Worm (Caenorhabditis elegans) whole organism, L3 larva: ENCODE measurements around the gene Y45G5AM.5.
A peak's percentile ranks its signal among the peaks of the same experiment; 100 is the strongest.

ENCODE experiments used
- R02D3.7 ChIP-seq: fragments of 150-350 bp; optimal IDR thresholded peaks from 2 replicates; lab custom pipeline; 2014; ENCODE audit warnings: missing biosample characterization, missing genetic modification characterization
- aly-2 ChIP-seq: fragments of 150-350 bp; optimal IDR thresholded peaks from 2 replicates; lab custom pipeline; 2014; ENCODE audit warnings: missing biosample characterization, missing genetic modification characterization
- ama-1 ChIP-seq: fragments of 150-350 bp; optimal IDR thresholded peaks from 2 replicates; lab custom pipeline; 2018
- ceh-16 ChIP-seq: sonication (generic microtip); optimal IDR thresholded peaks from 2 replicates; lab custom pipeline; 2017; ENCODE audit warnings: missing biosample characterization, missing genetic modification characterization
- ceh-28 ChIP-seq: fragments of 150-350 bp; optimal IDR thresholded peaks from 2 replicates; lab custom pipeline; 2014; ENCODE audit warnings: missing biosample characterization, missing genetic modification reagents, missing genetic modification characterization
- ceh-82 ChIP-seq: fragments of 150-350 bp; optimal IDR thresholded peaks from 2 replicates; lab custom pipeline; 2014; ENCODE audit warnings: missing biosample characterization, missing genetic modification characterization
- ceh-9 ChIP-seq: sonication (generic microtip); optimal IDR thresholded peaks from 2 replicates; lab custom pipeline; 2018; ENCODE audit warnings: missing biosample characterization, missing genetic modification characterization
- egl-27 ChIP-seq: sonication (generic microtip); optimal IDR thresholded peaks from 4 replicates; lab custom pipeline; 2017; ENCODE audit warnings: missing biosample characterization, missing genetic modification reagents, missing genetic modification characterization
- egl-5 ChIP-seq: fragments of 150-350 bp; optimal IDR thresholded peaks from 2 replicates; lab custom pipeline; 2017; ENCODE audit warnings: missing biosample characterization, missing genetic modification reagents, missing genetic modification characterization, inconsistent platforms
- elt-2 ChIP-seq: sonication (generic microtip); optimal IDR thresholded peaks from 2 replicates; lab custom pipeline; 2016; ENCODE audit warnings: missing genetic modification reagents, mild to moderate bottlenecking, missing genetic modification characterization, missing compliant biosample characterization
- elt-3 ChIP-seq, 3 experiments: fragments of 150-350 bp in 1 of 3; sonication (generic microtip) in 2 of 3; optimal IDR thresholded peaks; 2 replicates in 2 of 3; 4 replicates in 1 of 3; lab custom pipeline; 2014 to 2017; ENCODE audit warnings: missing biosample characterization in 3 of 3, missing genetic modification characterization in 3 of 3
- fkh-10 ChIP-seq: sonication (generic microtip); optimal IDR thresholded peaks from 2 replicates; lab custom pipeline; 2017; ENCODE audit warnings: missing biosample characterization, missing genetic modification reagents, missing genetic modification characterization
- hmg-11 ChIP-seq: sonication (generic microtip); optimal IDR thresholded peaks from 2 replicates; lab custom pipeline; 2016; ENCODE audit warnings: missing genetic modification characterization, missing compliant biosample characterization
- jun-1 ChIP-seq: fragments of 150-350 bp; optimal IDR thresholded peaks from 2 replicates; lab custom pipeline; 2014; ENCODE audit warnings: missing biosample characterization, missing genetic modification reagents, missing genetic modification characterization
- lin-15B ChIP-seq: fragments of 150-350 bp; optimal IDR thresholded peaks from 2 replicates; lab custom pipeline; 2014; ENCODE audit warnings: missing biosample characterization, missing genetic modification characterization
- lin-39 ChIP-seq: fragments of 150-350 bp; optimal IDR thresholded peaks from 2 replicates; lab custom pipeline; 2018; ENCODE audit warnings: missing biosample characterization, missing genetic modification reagents, missing genetic modification characterization
- lsy-12 ChIP-seq: sonication (generic microtip); optimal IDR thresholded peaks from 2 replicates; lab custom pipeline; 2016; ENCODE audit warnings: mild to moderate bottlenecking, missing genetic modification characterization, missing compliant biosample characterization
- mdl-1 ChIP-seq: fragments of 150-350 bp; optimal IDR thresholded peaks from 2 replicates; lab custom pipeline; 2014; ENCODE audit warnings: missing biosample characterization, missing genetic modification characterization
- nfya-1 ChIP-seq: sonication (generic microtip); optimal IDR thresholded peaks from 2 replicates; lab custom pipeline; 2017; ENCODE audit warnings: missing genetic modification characterization, mild to moderate bottlenecking, missing compliant biosample characterization, antibody characterized with exemption, moderate library complexity; ENCODE audit not compliant: insufficient read depth
- nhr-11 ChIP-seq: fragments of 150-350 bp; optimal IDR thresholded peaks from 2 replicates; lab custom pipeline; 2014; ENCODE audit warnings: missing biosample characterization, missing genetic modification characterization
- nhr-23 ChIP-seq: fragments of 150-350 bp; optimal IDR thresholded peaks from 2 replicates; lab custom pipeline; 2014; ENCODE audit warnings: missing biosample characterization, missing genetic modification reagents, missing genetic modification characterization
- nhr-237 ChIP-seq: fragments of 150-350 bp; optimal IDR thresholded peaks from 2 replicates; lab custom pipeline; 2014; ENCODE audit warnings: missing biosample characterization, missing genetic modification characterization
- nhr-25 ChIP-seq: sonication (generic microtip); optimal IDR thresholded peaks from 2 replicates; lab custom pipeline; 2017; ENCODE audit warnings: missing biosample characterization, missing genetic modification characterization
- nhr-28 ChIP-seq: fragments of 150-350 bp; optimal IDR thresholded peaks from 2 replicates; lab custom pipeline; 2014; ENCODE audit warnings: missing biosample characterization, missing genetic modification characterization
- nhr-43 ChIP-seq: sonication (generic microtip); optimal IDR thresholded peaks from 2 replicates; lab custom pipeline; 2016; ENCODE audit warnings: mild to moderate bottlenecking, missing genetic modification characterization, missing compliant biosample characterization; ENCODE audit not compliant: poor library complexity, severe bottlenecking
- nhr-67 ChIP-seq: fragments of 150-350 bp; optimal IDR thresholded peaks from 2 replicates; lab custom pipeline; 2014; ENCODE audit warnings: missing biosample characterization, missing genetic modification characterization
- nhr-76 ChIP-seq: fragments of 150-350 bp; sonication (generic microtip); optimal IDR thresholded peaks from 5 replicates; lab custom pipeline; 2014; ENCODE audit warnings: missing biosample characterization, missing genetic modification characterization
- nhr-77 ChIP-seq: fragments of 150-350 bp; optimal IDR thresholded peaks from 2 replicates; lab custom pipeline; 2014; ENCODE audit warnings: missing biosample characterization, missing genetic modification characterization
- pqm-1 ChIP-seq: fragments of 150-350 bp; optimal IDR thresholded peaks from 2 replicates; lab custom pipeline; 2017; ENCODE audit warnings: missing biosample characterization, missing genetic modification characterization, inconsistent platforms
- sea-2 ChIP-seq: fragments of 150-350 bp; sonication (generic microtip); optimal IDR thresholded peaks from 4 replicates; lab custom pipeline; 2014; ENCODE audit warnings: missing biosample characterization, missing genetic modification reagents, missing genetic modification characterization
- skn-1 ChIP-seq: fragments of 150-350 bp; optimal IDR thresholded peaks from 2 replicates; lab custom pipeline; 2014; ENCODE audit warnings: missing biosample characterization, missing genetic modification characterization
- tbx-2 ChIP-seq: sonication (generic microtip); optimal IDR thresholded peaks from 2 replicates; lab custom pipeline; 2016; ENCODE audit warnings: mild to moderate bottlenecking, missing genetic modification characterization, missing compliant biosample characterization
- unc-39 ChIP-seq: sonication (generic microtip); optimal IDR thresholded peaks from 4 replicates; lab custom pipeline; 2017; ENCODE audit warnings: missing biosample characterization, missing genetic modification characterization
- unc-62 ChIP-seq: fragments of 150-350 bp; sonication (generic microtip); optimal IDR thresholded peaks from 4 replicates; lab custom pipeline; 2014; ENCODE audit warnings: missing biosample characterization, missing genetic modification reagents, missing genetic modification characterization
- zag-1 ChIP-seq: fragments of 150-350 bp; optimal IDR thresholded peaks from 2 replicates; lab custom pipeline; 2014; ENCODE audit warnings: missing biosample characterization, missing genetic modification characterization
- ztf-4 ChIP-seq: fragments of 150-350 bp; optimal IDR thresholded peaks from 2 replicates; lab custom pipeline; 2014; ENCODE audit warnings: missing biosample characterization, missing genetic modification characterization

Gene Y45G5AM.5

DNA sequence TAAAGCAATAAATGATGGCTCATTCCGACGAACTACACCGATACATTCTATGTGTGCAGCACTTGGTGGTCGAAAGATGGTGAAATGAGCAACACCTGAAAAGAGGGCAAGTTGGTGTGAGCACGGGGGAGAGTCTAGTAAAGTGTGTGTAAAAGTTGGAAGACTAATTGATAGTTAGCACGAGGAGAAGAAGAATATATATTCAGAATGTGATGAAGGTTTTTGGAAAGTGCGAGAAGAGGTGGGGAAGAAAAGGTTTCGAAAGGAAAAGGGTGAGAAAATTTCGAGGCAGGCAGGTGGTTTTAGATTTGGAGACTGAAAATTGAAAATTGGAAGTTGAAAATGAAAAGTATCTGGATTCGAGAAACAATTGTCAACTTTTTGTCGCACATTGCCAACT, 8.0 kb upstream of the Y45G5AM.5 start, which contains the start of gene Y45G5AM.6:
TSS of gene Y45G5AM.6 (minus strand) at position 101 of the 400 bp plus-strand sequence.
- TF ChIP-seq elt-2 (tag; lab: Kevin White, UChicago) (no peak), unc-62 (GFP tag; lab: Kevin White, UChicago) (no peak), nhr-23 (tag; lab: Kevin White, UChicago) (no peak), lin-39 (tag; lab: Kevin White, UChicago) (no peak), nfya-1 (no peak), nhr-67 (tag; lab: Kevin White, UChicago) (no peak)

DNA sequence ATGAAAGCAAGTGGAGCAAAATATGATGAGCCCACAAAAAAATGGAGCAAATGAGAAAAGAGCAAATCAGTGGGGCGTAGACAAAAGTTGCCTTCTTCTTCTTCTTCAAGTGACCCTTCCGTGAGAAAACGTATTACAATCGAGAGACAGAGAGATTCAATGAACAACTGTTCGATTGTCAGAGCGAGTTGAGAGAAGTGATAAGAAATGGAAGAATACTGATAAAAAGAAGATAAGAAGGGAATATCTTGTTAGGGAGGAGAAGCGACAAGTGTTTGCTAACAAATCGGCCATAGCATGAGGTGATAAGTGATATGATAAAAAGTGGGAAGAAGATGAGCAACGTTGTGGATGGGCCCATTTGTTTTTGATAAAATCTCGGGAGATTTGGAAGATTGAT, 2.9 kb upstream of the Y45G5AM.5 start:
- peak; percentile 12 for TF ChIP-seq nfya-1
- no peak for TF ChIP-seq ama-1
- TF ChIP-seq R02D3.7, result no peak
- TF ChIP-seq elt-2 (tag; lab: Kevin White, UChicago), result peak; percentile 16

DNA sequence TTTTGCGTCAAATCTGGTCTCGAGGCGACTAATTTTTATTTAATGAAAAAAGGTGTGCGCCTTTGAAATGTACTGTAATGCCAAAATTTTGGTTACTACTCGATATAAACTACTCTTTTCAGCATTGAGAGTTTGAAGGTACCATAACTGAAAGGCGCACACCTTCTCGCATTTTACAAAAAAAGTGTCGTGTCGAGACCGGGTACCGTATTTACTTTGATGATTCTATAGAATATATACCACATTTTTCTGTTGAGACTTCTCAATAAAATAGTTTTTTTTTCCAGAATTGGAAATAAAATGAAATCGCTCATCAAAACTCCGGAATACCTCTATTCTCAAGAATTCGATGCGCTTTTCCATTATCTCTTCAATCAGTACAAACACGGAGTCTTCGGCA, 2.7 kb downstream of the Y45G5AM.5 start, which contains the start of gene Y45G5AM.4:
TSS of gene Y45G5AM.4 (plus strand) at position 301 of the 400 bp plus-strand sequence.
- TF ChIP-seq nhr-11 (tag; lab: Kevin White, UChicago), result no peak
- TF ChIP-seq tbx-2, result no peak
- TF ChIP-seq ceh-28, result no peak
- TF ChIP-seq ztf-4, result no peak
- no peak for TF ChIP-seq nhr-77
- no peak for TF ChIP-seq sea-2 (GFP tag; lab: Kevin White, UChicago)
- TF ChIP-seq ceh-82 (tag; lab: Kevin White, UChicago), result no peak

DNA sequence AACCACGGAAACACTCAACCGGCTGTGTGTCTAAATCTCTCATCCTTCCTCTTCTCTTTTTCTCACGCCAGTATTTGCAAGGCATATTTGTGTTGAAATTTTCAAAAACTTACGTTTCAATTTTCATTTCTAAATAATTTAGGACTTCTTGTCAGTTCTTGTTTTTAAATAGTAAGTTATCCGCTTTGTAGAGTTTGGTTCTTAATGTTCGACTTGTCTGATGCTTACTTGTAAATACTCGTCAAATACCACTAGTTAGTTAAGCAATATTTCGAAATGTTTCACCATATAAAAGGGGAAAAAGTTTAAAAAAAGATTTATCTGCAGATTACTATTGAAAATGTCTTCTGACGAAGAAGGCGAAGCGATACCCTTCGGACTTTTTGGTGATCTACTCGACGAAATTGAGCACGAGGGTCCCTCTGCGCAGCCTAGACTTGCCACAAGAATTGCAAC, 4.3 kb downstream of the Y45G5AM.5 start, which contains the start of gene Y45G5AM.3:
TSS of gene Y45G5AM.3 (plus strand) at position 51 of the 456 bp plus-strand sequence.
- TF ChIP-seq tbx-2, result no peak
- no peak for TF ChIP-seq lin-39 (tag; lab: Kevin White, UChicago)
- no peak for TF ChIP-seq nhr-28 (tag; lab: Kevin White, UChicago)
- peak; percentile 32 for TF ChIP-seq pqm-1 (tag; lab: Kevin White, UChicago)
- peak; percentile 4 for TF ChIP-seq nfya-1
- peak; percentile 13 for TF ChIP-seq hmg-11

DNA sequence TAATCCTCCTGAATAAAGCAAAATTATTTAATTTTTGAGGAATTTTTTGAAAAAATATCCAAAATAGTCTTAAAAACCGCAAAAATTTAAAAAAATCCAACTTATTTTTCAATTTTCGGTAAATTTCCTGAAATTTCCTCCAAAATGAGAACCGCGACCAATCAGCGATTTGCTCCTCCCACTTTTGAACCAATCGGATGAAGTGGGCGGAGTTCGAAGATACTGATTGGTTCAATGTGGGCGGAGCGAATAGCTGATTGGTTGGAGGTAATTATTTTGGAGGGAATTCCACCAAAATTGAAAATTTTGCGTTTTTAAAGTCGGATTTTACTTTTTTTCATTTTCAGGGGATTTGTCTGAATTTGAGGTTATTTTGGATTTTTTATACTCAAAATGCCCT, 7.9 kb downstream of the Y45G5AM.5 start:
- peak; percentile 95 for TF ChIP-seq nfya-1
- TF ChIP-seq lin-15B (tag; lab: Kevin White, UChicago), result no peak
- TF ChIP-seq, all 47 proteins: peak for 1

DNA sequence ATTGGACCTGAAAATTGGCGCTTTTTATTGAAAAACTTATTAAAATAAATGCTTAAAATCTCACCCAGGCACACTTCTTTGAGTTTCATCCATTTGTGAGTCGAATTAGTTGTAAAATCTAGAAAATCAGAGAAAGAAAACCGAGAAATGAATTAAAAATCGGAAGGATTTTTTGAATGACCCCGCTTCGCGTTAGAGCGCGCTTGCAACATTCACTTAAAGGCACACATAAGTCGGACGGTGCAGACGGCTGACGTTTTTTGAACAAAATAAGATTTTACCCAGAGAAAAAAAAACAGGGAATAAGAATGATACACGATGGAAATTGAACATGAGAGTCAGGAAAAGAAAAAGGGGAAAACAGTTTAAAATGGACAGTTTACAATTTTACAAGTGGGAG, 9.5 kb downstream of the Y45G5AM.5 start:
- peak; percentile 50 for TF ChIP-seq lin-15B (tag; lab: Kevin White, UChicago)
- TF ChIP-seq fkh-10 (GFP tag; lab: Kevin White, UChicago), result no peak

DNA sequence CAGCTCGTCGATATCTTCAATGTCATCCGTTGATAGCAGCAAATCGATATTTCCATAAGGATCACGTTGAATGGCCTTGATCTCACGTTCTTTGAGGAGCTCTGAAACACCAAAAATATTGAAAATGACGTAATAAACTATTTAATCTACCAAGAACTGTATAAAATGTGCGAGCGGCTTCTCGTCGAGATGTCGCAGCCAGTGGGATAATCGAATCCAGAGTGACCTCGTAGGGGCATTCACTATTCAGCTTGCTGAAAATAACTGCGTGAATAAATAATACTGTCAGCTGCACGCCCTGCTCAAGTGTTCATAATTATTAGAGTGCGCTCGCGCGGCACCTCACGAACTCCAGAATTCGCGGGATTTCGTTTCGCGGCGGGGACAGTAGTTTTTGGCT, 10.0 kb downstream of the Y45G5AM.5 start, which contains the start of gene Y45G5AM.7:
TSS of gene Y45G5AM.7 (minus strand) at position 101 of the 400 bp plus-strand sequence.
- TF ChIP-seq ceh-82 (tag; lab: Kevin White, UChicago) (no peak), lsy-12 (tag; lab: Kevin White, UChicago) (no peak), nhr-25 (tag; lab: Kevin White, UChicago) (no peak), zag-1 (tag; lab: Kevin White, UChicago) (no peak), egl-5 (no peak), fkh-10 (GFP tag; lab: Kevin White, UChicago) (no peak), R02D3.7 (no peak), nhr-28 (tag; lab: Kevin White, UChicago) (no peak), ceh-28 (no peak), egl-27 (tag; lab: Kevin White, UChicago) (no peak), ceh-16 (no peak), mdl-1 (no peak), unc-62 (GFP tag; lab: Kevin White, UChicago) (no peak)

DNA sequence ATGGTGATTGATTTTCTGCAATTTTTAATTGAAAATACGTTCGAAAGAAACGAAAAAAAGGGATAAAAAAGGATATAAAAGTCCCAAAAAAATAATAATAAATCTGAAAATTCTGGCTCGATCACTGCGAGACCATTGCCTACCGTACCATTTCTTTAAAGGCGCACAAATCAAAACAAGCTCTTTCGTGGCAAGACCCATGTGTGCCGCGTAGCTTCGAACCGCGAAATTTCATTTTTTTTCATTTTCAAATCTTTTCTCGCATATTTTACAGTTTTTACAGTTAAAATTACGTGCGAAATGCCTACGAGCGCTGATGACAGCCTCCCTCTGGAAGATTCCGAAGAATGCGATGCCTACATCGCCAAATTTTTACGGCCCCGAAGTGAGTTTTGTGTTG, 15.4 kb downstream of the Y45G5AM.5 start, which contains the start of the genes coh-4 and pid-5:
TSS of gene coh-4 (minus strand) at position 17 of the 400 bp plus-strand sequence.
TSS of gene pid-5 (plus strand) at position 259 of the 400 bp plus-strand sequence.
- no peak for TF ChIP-seq nfya-1
- no peak for TF ChIP-seq ceh-9 (tag; lab: Kevin White, UChicago)
- no peak for TF ChIP-seq nhr-43
- TF ChIP-seq jun-1 (tag; lab: Kevin White, UChicago), result no peak
- TF ChIP-seq elt-3 (tag; optimal IDR thresholded peaks at IDR 0.05; lab: Kevin White, UChicago), result no peak
- no peak for TF ChIP-seq unc-39 (tag; lab: Kevin White, UChicago)
- TF ChIP-seq nhr-76, result no peak
- TF ChIP-seq nhr-237, result no peak
- TF ChIP-seq ceh-16, result no peak
- no peak for TF ChIP-seq lin-39 (tag; lab: Kevin White, UChicago)
- no peak for TF ChIP-seq aly-2 (tag; lab: Kevin White, UChicago)
- no peak for TF ChIP-seq skn-1 (tag; lab: Kevin White, UChicago)
